Fruit fly (Drosophila melanogaster): Measurements from ENCODE around the gene ncd.

Gene ncd

dm6 chr3R:29798966-29799680 lies 7.8 kb downstream of the ncd start, which contains the start of the genes Rnb and Drice (continued):
- TF ChIP-seq grau (tag; optimal IDR thresholded peaks at IDR 0.05) (peak; percentile 45), CG2712 (tag; optimal IDR thresholded peaks at IDR 0.05) (peak; percentile 66), al (GFP tag; IDR thresholded peaks at IDR 0.05) (peak; percentile 40; the same call in 1 of the 2 replicates), CG9727 (GFP tag; optimal IDR thresholded peaks at IDR 0.05) (peak; percentile 77), br (optimal IDR thresholded peaks at IDR 0.05) (no peak), trem (tag; optimal IDR thresholded peaks at IDR 0.05) (peak; percentile 45), tgo (GFP tag; IDR thresholded peaks at IDR 0.05) (peak; percentile 47), NfI (GFP tag; optimal IDR thresholded peaks at IDR 0.05) (peak; percentile 44), Meics (GFP tag; optimal IDR thresholded peaks at IDR 0.05) (no peak), Optix (GFP tag; IDR thresholded peaks at IDR 0.05) (0 out of 3 replicates have a peak, but pooled peaks have one; percentile 16), trh (GFP tag; optimal IDR thresholded peaks at IDR 0.05) (no peak), CG14014 (GFP tag; IDR thresholded peaks at IDR 0.05) (peak; percentile 48; the same call in 1 of the 2 replicates), Chrac-16 (GFP tag; optimal IDR thresholded peaks at IDR 0.05) (peak; percentile 12), CG11723 (GFP tag; optimal IDR thresholded peaks at IDR 0.05) (no peak), CG13287 (GFP tag; IDR thresholded peaks at IDR 0.05; ENCODE audit: partially characterized antibody) (peak; percentile 81), vnd (GFP tag; IDR thresholded peaks at IDR 0.05; ENCODE audit: partially characterized antibody) (peak; percentile 63), CG2199 (GFP tag; IDR thresholded peaks at IDR 0.05) (no peak), dysf (GFP tag; IDR thresholded peaks at IDR 0.05) (peak; percentile 53; the same call in 2 of the 3 replicates), Neu2 (GFP tag; optimal IDR thresholded peaks at IDR 0.05; ENCODE audit: borderline replicate concordance) (no peak), E2f1 (GFP tag; IDR thresholded peaks at IDR 0.05) (peak; percentile 53), CG9437 (GFP tag; optimal IDR thresholded peaks at IDR 0.05) (no peak), crp (GFP tag; optimal IDR thresholded peaks at IDR 0.05) (peak in 1 of 2 experiments; percentile 2), croc (GFP tag; conservative IDR thresholded peaks at IDR 0.05) (peak; percentile 37; the same call in 1 of the 3 replicates), jumu (GFP tag; optimal IDR thresholded peaks at IDR 0.05) (no peak), CHES-1-like (GFP tag; optimal IDR thresholded peaks at IDR 0.05) (no peak), CG12219 (GFP tag; optimal IDR thresholded peaks at IDR 0.05) (no peak), otp (GFP tag; IDR thresholded peaks at IDR 0.05) (no peak), Hmx (GFP tag; optimal IDR thresholded peaks at IDR 0.05) (no peak), CG13123 (GFP tag; optimal IDR thresholded peaks at IDR 0.05) (peak; percentile 43), rib (GFP tag; IDR thresholded peaks at IDR 0.05) (no peak), ftz-f1 (GFP tag; optimal IDR thresholded peaks at IDR 0.05) (no peak), pnt (GFP tag; optimal IDR thresholded peaks at IDR 0.05) (no peak), Fer1 (GFP tag; optimal IDR thresholded peaks at IDR 0.05) (peak; percentile 36), kni (GFP tag; optimal IDR thresholded peaks at IDR 0.05) (no peak), gsb-n (tag; optimal IDR thresholded peaks at IDR 0.05) (no peak), fru (optimal IDR thresholded peaks at IDR 0.05) (no peak), BEAF-32 (GFP tag; optimal IDR thresholded peaks at IDR 0.05) (peak; percentile 75), CG14965 (GFP tag; optimal IDR thresholded peaks at IDR 0.05; ENCODE audit: borderline replicate concordance) (no peak), Doc3 (GFP tag; IDR thresholded peaks at IDR 0.05; ENCODE audit: partially characterized antibody) (peak; percentile 72), Six4 (GFP tag; optimal IDR thresholded peaks at IDR 0.05) (no peak), HLH3B (GFP tag; IDR thresholded peaks at IDR 0.05) (no peak), Fer2 (tag; optimal IDR thresholded peaks at IDR 0.05) (peak; percentile 12), CG10321 (GFP tag; IDR thresholded peaks at IDR 0.05) (no peak), Elba2 (GFP tag; optimal IDR thresholded peaks at IDR 0.05) (no peak), vfl (GFP tag; optimal IDR thresholded peaks at IDR 0.05) (no peak), HmgD (GFP tag; optimal IDR thresholded peaks at IDR 0.05) (no peak), Mrtf (GFP tag; IDR thresholded peaks at IDR 0.05) (no peak)

Measured in whole organism, embryonic.